Worm (Caenorhabditis elegans) whole organism, young adult: Measurements from ENCODE around the gene C13A2.9.

Experiments used
- B0019.2 ChIP-seq: fragments of 200-800 bp; sonication (Bioruptor generic); conservative IDR thresholded peaks from 2 replicates; pipeline ENCODE4 v1.3.6; 2022; ENCODE audit warnings: missing genetic modification reagents, missing genetic modification characterization, missing compliant biosample characterization
- B0336.3 ChIP-seq: fragments of 200-800 bp; sonication (Bioruptor generic); IDR thresholded peaks from 2 replicates; pipeline ENCODE4 v1.3.6; 2022; ENCODE audit warnings: missing genetic modification characterization, missing compliant biosample characterization
- C06A6.2 ChIP-seq: fragments of 200-800 bp; sonication (Bioruptor generic); conservative IDR thresholded peaks from 2 replicates; pipeline ENCODE4 v1.3.6; 2022; ENCODE audit warnings: missing genetic modification characterization, missing compliant biosample characterization
- F10E7.11 ChIP-seq: sonication (generic microtip); optimal IDR thresholded peaks from 2 replicates; lab custom pipeline; 2017; ENCODE audit warnings: mild to moderate bottlenecking, missing genetic modification characterization, moderate library complexity, missing compliant biosample characterization
- F22D6.2 ChIP-seq: sonication (generic microtip); optimal IDR thresholded peaks from 2 replicates; lab custom pipeline; 2016; ENCODE audit warnings: mild to moderate bottlenecking, missing genetic modification characterization, missing compliant biosample characterization
- F37B4.10 ChIP-seq: fragments of 200-800 bp; sonication (Bioruptor generic); IDR thresholded peaks from 2 replicates; pipeline ENCODE4 v1.3.6; 2022; ENCODE audit warnings: missing genetic modification characterization, missing compliant biosample characterization
- F57A8.1 ChIP-seq: fragments of 200-800 bp; sonication (Bioruptor generic); optimal IDR thresholded peaks from 2 replicates; lab custom pipeline; 2018; ENCODE audit warnings: mild to moderate bottlenecking, missing genetic modification characterization, moderate library complexity, missing compliant biosample characterization
- F57C9.4 ChIP-seq: sonication (generic microtip); optimal IDR thresholded peaks from 2 replicates; lab custom pipeline; 2017; ENCODE audit warnings: mild to moderate bottlenecking, missing genetic modification characterization, missing compliant biosample characterization
- K12H6.12 ChIP-seq: fragments of 200-800 bp; sonication (Bioruptor generic); optimal IDR thresholded peaks from 2 replicates; lab custom pipeline; 2018; ENCODE audit warnings: mild to moderate bottlenecking, missing genetic modification characterization, missing compliant biosample characterization
- T07F8.4 ChIP-seq: sonication (generic microtip); optimal IDR thresholded peaks from 2 replicates; lab custom pipeline; 2016; ENCODE audit warnings: mild to moderate bottlenecking, missing genetic modification characterization, moderate library complexity, missing compliant biosample characterization
- T26A5.8 ChIP-seq: sonication (generic microtip); optimal IDR thresholded peaks from 2 replicates; lab custom pipeline; 2016; ENCODE audit warnings: missing genetic modification characterization, missing compliant biosample characterization
- ama-1 ChIP-seq, 3 experiments: fragments of 150-350 bp in 1 of 3; sonication (generic microtip) in 2 of 3; optimal IDR thresholded peaks; 2 replicates each; lab custom pipeline; 2014 to 2018; ENCODE audit warnings: missing biosample characterization in 2 of 3, missing genetic modification characterization in 2 of 3, missing genetic modification reagents in 2 of 3
- aptf-2 ChIP-seq: fragments of 200-800 bp; sonication (Bioruptor generic); conservative IDR thresholded peaks from 2 replicates; pipeline ENCODE4 v1.3.6; 2022; ENCODE audit warnings: missing genetic modification reagents, missing genetic modification characterization, missing compliant biosample characterization
- aptf-3 ChIP-seq: fragments of 200-800 bp; sonication (Bioruptor generic); IDR thresholded peaks from 2 replicates; pipeline ENCODE4 v1.3.6; 2022; ENCODE audit warnings: missing genetic modification characterization, missing compliant biosample characterization
- athp-1 ChIP-seq: sonication (generic microtip); optimal IDR thresholded peaks from 2 replicates; lab custom pipeline; 2017; ENCODE audit warnings: mild to moderate bottlenecking, missing genetic modification characterization, missing compliant biosample characterization
- attf-5 ChIP-seq: fragments of 200-800 bp; sonication (Bioruptor generic); optimal IDR thresholded peaks from 2 replicates; lab custom pipeline; 2018; ENCODE audit warnings: mild to moderate bottlenecking, missing genetic modification characterization, missing compliant biosample characterization
- bed-1 ChIP-seq: fragments of 200-800 bp; sonication (Bioruptor generic); IDR thresholded peaks from 2 replicates; pipeline ENCODE4 v1.3.6; 2022; ENCODE audit warnings: missing genetic modification reagents, missing genetic modification characterization, missing compliant biosample characterization
- ceh-40 ChIP-seq: fragments of 200-800 bp; sonication (Bioruptor generic); IDR thresholded peaks from 2 replicates; pipeline ENCODE4 v1.3.6; 2022; ENCODE audit warnings: missing genetic modification characterization, missing compliant biosample characterization
- ceh-91 ChIP-seq: fragments of 200-800 bp; sonication (Bioruptor generic); IDR thresholded peaks from 2 replicates; pipeline ENCODE4 v1.3.6; 2022; ENCODE audit warnings: missing genetic modification reagents, missing genetic modification characterization, missing compliant biosample characterization
- die-1 ChIP-seq: sonication (generic microtip); optimal IDR thresholded peaks from 2 replicates; lab custom pipeline; 2016; ENCODE audit warnings: missing genotype, mild to moderate bottlenecking, missing genetic modification characterization, missing compliant biosample characterization
- dox-1 ChIP-seq: fragments of 200-800 bp; sonication (Bioruptor generic); IDR thresholded peaks from 2 replicates; pipeline ENCODE4 v1.3.6; 2022; ENCODE audit warnings: missing genetic modification reagents, missing genetic modification characterization, missing compliant biosample characterization
- dpff-1 ChIP-seq: sonication (generic microtip); optimal IDR thresholded peaks from 2 replicates; lab custom pipeline; 2017; ENCODE audit warnings: mild to moderate bottlenecking, missing genetic modification characterization, missing compliant biosample characterization
- efl-1 ChIP-seq: fragments of 150-350 bp; optimal IDR thresholded peaks from 2 replicates; lab custom pipeline; 2014; ENCODE audit warnings: missing biosample characterization, missing genetic modification reagents, missing genetic modification characterization
- egl-18 ChIP-seq: fragments of 200-800 bp; sonication (Bioruptor generic); IDR thresholded peaks from 2 replicates; pipeline ENCODE4 v1.3.6; 2022; ENCODE audit warnings: missing genetic modification reagents, missing genetic modification characterization, missing compliant biosample characterization
- ets-4 ChIP-seq: fragments of 200-800 bp; sonication (Bioruptor generic); optimal IDR thresholded peaks from 2 replicates; lab custom pipeline; 2018; ENCODE audit warnings: mild to moderate bottlenecking, missing genetic modification characterization, missing compliant biosample characterization
- fkh-3 ChIP-seq: sonication (generic microtip); optimal IDR thresholded peaks from 2 replicates; lab custom pipeline; 2016; ENCODE audit warnings: mild to moderate bottlenecking, missing genetic modification characterization, missing compliant biosample characterization
- let-526 ChIP-seq: fragments of 200-800 bp; sonication (Bioruptor generic); IDR thresholded peaks from 2 replicates; pipeline ENCODE4 v1.3.6; 2022; ENCODE audit warnings: missing genetic modification reagents, missing genetic modification characterization, missing compliant biosample characterization
- let-607 ChIP-seq, 2 experiments: fragments of 200-800 bp in 1 of 2; sonication (Bioruptor generic) in 1 of 2; sonication (generic microtip) in 1 of 2; optimal IDR thresholded peaks; 2 replicates each; lab custom pipeline; 2016 to 2018; ENCODE audit warnings: mild to moderate bottlenecking in 2 of 2, missing compliant biosample characterization in 2 of 2, missing genetic modification characterization in 2 of 2, moderate library complexity in 2 of 2, missing genotype in 1 of 2
- lsl-1 ChIP-seq: fragments of 200-800 bp; sonication (Bioruptor generic); optimal IDR thresholded peaks from 2 replicates; lab custom pipeline; 2018; ENCODE audit warnings: mild to moderate bottlenecking, missing genetic modification characterization, moderate library complexity, missing compliant biosample characterization
- nhr-80 ChIP-seq: sonication (generic microtip); optimal IDR thresholded peaks from 2 replicates; lab custom pipeline; 2016; ENCODE audit warnings: missing genetic modification characterization, missing compliant biosample characterization
- pha-4 ChIP-seq: fragments of 150-350 bp; sonication (generic microtip); optimal IDR thresholded peaks from 2 replicates; lab custom pipeline; 2014; ENCODE audit warnings: missing biosample characterization, missing genetic modification reagents, missing genetic modification characterization
- rcor-1 ChIP-seq: fragments of 200-800 bp; sonication (Bioruptor generic); IDR thresholded peaks from 2 replicates; pipeline ENCODE4 v1.3.6; 2022; ENCODE audit warnings: missing genetic modification reagents, missing genetic modification characterization, missing compliant biosample characterization
- rec-8 ChIP-seq, 2 experiments: sonication (generic microtip); optimal IDR thresholded peaks; 2 replicates each; lab custom pipeline; 2016; ENCODE audit warnings: mild to moderate bottlenecking in 2 of 2, missing genetic modification characterization in 2 of 2, missing genetic modification reagents in 2 of 2, missing genotype in 2 of 2, missing biosample characterization in 1 of 2, missing compliant biosample characterization in 1 of 2, moderate library complexity in 1 of 2
- sdz-38 ChIP-seq: sonication (generic microtip); optimal IDR thresholded peaks from 2 replicates; lab custom pipeline; 2016; ENCODE audit warnings: missing genotype, missing genetic modification characterization, missing compliant biosample characterization
- sea-2 ChIP-seq: fragments of 200-800 bp; sonication (Bioruptor generic); IDR thresholded peaks from 2 replicates; pipeline ENCODE4 v1.3.6; 2022; ENCODE audit warnings: missing genetic modification characterization, missing compliant biosample characterization
- snpc-1.1 ChIP-seq: sonication (generic microtip); optimal IDR thresholded peaks from 2 replicates; lab custom pipeline; 2017; ENCODE audit warnings: missing genetic modification characterization, mild to moderate bottlenecking, missing compliant biosample characterization, antibody characterized with exemption, moderate library complexity, missing genotype, missing genetic modification reagents; ENCODE audit not compliant: insufficient read depth
- snpc-4 ChIP-seq, 5 experiments: fragments of 150-350 bp in 1 of 5; sonication (generic microtip) in 4 of 5; optimal IDR thresholded peaks; 2 replicates each; lab custom pipeline; 2014 to 2018; ENCODE audit warnings: missing genetic modification characterization in 5 of 5, missing biosample characterization in 3 of 5, antibody characterized with exemption in 2 of 5, mild to moderate bottlenecking in 2 of 5, missing compliant biosample characterization in 2 of 5, missing genotype in 2 of 5, moderate library complexity in 2 of 5, missing genetic modification reagents in 1 of 5
- tbx-9 ChIP-seq: sonication (generic microtip); optimal IDR thresholded peaks from 2 replicates; lab custom pipeline; 2016; ENCODE audit warnings: borderline replicate concordance, missing genetic modification characterization, inconsistent platforms, missing compliant biosample characterization
- xnd-1 ChIP-seq: sonication (generic microtip); optimal IDR thresholded peaks from 2 replicates; lab custom pipeline; 2016; ENCODE audit warnings: missing genotype, missing genetic modification reagents, missing genetic modification characterization, missing compliant biosample characterization
- ztf-26 ChIP-seq: sonication (generic microtip); optimal IDR thresholded peaks from 2 replicates; lab custom pipeline; 2017; ENCODE audit warnings: missing genetic modification characterization, missing compliant biosample characterization
- ztf-3 ChIP-seq: fragments of 200-800 bp; sonication (Bioruptor generic); optimal IDR thresholded peaks from 2 replicates; lab custom pipeline; 2018; ENCODE audit warnings: mild to moderate bottlenecking, missing genetic modification characterization, missing compliant biosample characterization

C13A2.9 gene

ce11 chrV:7237133-7237532 is 26.8 kb downstream of the C13A2.9 start, which contains the start of gene hyls-1 (continued):
- TF ChIP-seq bed-1 (no peak), nhr-80 (tag; lab: Kevin White, UChicago) (peak; percentile 19), lsl-1 (peak; percentile 60), ama-1 (optimal IDR thresholded peaks at IDR 0.05; lab: Kevin White, UChicago) (no peak), ama-1 (GFP tag; optimal IDR thresholded peaks at IDR 0.05; lab: Kevin White, UChicago) (no peak), sea-2 (GFP tag; lab: Robert Waterston, UW) (no peak)

ce11 chrV:7237094-7237132 is 27.0 kb downstream of the C13A2.9 start, which contains the start of gene hpo-9:
hpo-9 (minus strand) TSS chrV:7237130.
- no peak for TF ChIP-seq xnd-1
- TF ChIP-seq ceh-91 (GFP tag; lab: Robert Waterston, UW), result no peak
- no peak for TF ChIP-seq F37B4.10 (GFP tag; lab: Robert Waterston, UW)

ce11 chrV:7236694-7237093 is 27.2 kb downstream of the C13A2.9 start:
- no peak for TF ChIP-seq T26A5.8 (tag; lab: Kevin White, UChicago)
- TF ChIP-seq T07F8.4, result no peak

ce11 chrV:7234726-7235125 is 29.2 kb downstream of the C13A2.9 start, which contains the start of gene C05C8.5:
C05C8.5 (minus strand) TSS chrV:7234826.
- no peak for TF ChIP-seq athp-1 (tag; lab: Kevin White, UChicago)
- no peak for TF ChIP-seq die-1 (tag; lab: Kevin White, UChicago)
- no peak for TF ChIP-seq let-607 (tag; optimal IDR thresholded peaks at IDR 0.05; lab: Kevin White, UChicago)
- no peak for TF ChIP-seq pha-4
- TF ChIP-seq F57C9.4 (tag; lab: Kevin White, UChicago), result no peak
- TF ChIP-seq F57A8.1 (GFP tag; lab: Kevin White, UChicago), result no peak
- TF ChIP-seq rcor-1, result no peak
- TF ChIP-seq egl-18 (GFP tag; lab: Robert Waterston, UW), result no peak
- no peak for TF ChIP-seq dpff-1
- TF ChIP-seq aptf-2 (GFP tag; lab: Robert Waterston, UW), result no peak
- TF ChIP-seq snpc-4 (GFP tag; optimal IDR thresholded peaks at IDR 0.05; lab: Kevin White, UChicago), result no peak
- no peak for TF ChIP-seq snpc-4 (tag; optimal IDR thresholded peaks at IDR 0.05; lab: Kevin White, UChicago)
- TF ChIP-seq sdz-38, result no peak
- no peak for TF ChIP-seq nhr-80 (tag; lab: Kevin White, UChicago)
- no peak for TF ChIP-seq ztf-3 (GFP tag; lab: Kevin White, UChicago)
- no peak for TF ChIP-seq F22D6.2 (tag; lab: Kevin White, UChicago)

ce11 chrV:7231524-7231923 is 32.4 kb downstream of the C13A2.9 start:
- TF ChIP-seq egl-18 (GFP tag; lab: Robert Waterston, UW), result no peak

- TF ChIP-seq B0019.2 (GFP tag; lab: Robert Waterston, UW) (no peak), K12H6.12 (tag; lab: Kevin White, UChicago) (no peak), C06A6.2 (no peak), fkh-3 (tag; lab: Kevin White, UChicago) (no peak), attf-5 (GFP tag; lab: Kevin White, UChicago) (peak; percentile 60), snpc-1.1 (tag; lab: Kevin White, UChicago) (peak; percentile 50), B0336.3 (no peak), sdz-38 (no peak), let-526 (GFP tag; lab: Robert Waterston, UW) (no peak), ets-4 (GFP tag; lab: Kevin White, UChicago) (no peak), aptf-3 (GFP tag; lab: Robert Waterston, UW) (no peak), F57A8.1 (GFP tag; lab: Kevin White, UChicago) (no peak), tbx-9 (tag; lab: Kevin White, UChicago) (no peak), dox-1 (no peak), ztf-26 (tag; lab: Kevin White, UChicago) (no peak), F22D6.2 (tag; lab: Kevin White, UChicago) (no peak), efl-1 (GFP tag; lab: Kevin White, UChicago) (no peak), snpc-4 (GFP tag; optimal IDR thresholded peaks at IDR 0.05; lab: Kevin White, UChicago) (peak; percentile 9), snpc-4 (tag; optimal IDR thresholded peaks at IDR 0.05; lab: Kevin White, UChicago) (peak in 2 of 4 experiments; percentile 2 to 17), rcor-1 (no peak), rec-8 (tag; optimal IDR thresholded peaks at IDR 0.05; lab: Kevin White, UChicago) (no peak), F10E7.11 (tag; lab: Kevin White, UChicago) (no peak), ceh-40 (GFP tag; lab: Robert Waterston, UW) (no peak)
Measured at ce11 chrV:7230847-7231246, 33.1 kb downstream of the C13A2.9 start, which contains the start of the genes gei-6 and krr-1. gei-6 (minus strand) TSS chrV:7230848. krr-1 (plus strand) TSS chrV:7231190.
